Fruit fly (Drosophila melanogaster): ENCODE results near the gene rsh.
A peak's percentile ranks its signal among the peaks of the same experiment; 100 is the strongest.

The rsh gene

DNA sequence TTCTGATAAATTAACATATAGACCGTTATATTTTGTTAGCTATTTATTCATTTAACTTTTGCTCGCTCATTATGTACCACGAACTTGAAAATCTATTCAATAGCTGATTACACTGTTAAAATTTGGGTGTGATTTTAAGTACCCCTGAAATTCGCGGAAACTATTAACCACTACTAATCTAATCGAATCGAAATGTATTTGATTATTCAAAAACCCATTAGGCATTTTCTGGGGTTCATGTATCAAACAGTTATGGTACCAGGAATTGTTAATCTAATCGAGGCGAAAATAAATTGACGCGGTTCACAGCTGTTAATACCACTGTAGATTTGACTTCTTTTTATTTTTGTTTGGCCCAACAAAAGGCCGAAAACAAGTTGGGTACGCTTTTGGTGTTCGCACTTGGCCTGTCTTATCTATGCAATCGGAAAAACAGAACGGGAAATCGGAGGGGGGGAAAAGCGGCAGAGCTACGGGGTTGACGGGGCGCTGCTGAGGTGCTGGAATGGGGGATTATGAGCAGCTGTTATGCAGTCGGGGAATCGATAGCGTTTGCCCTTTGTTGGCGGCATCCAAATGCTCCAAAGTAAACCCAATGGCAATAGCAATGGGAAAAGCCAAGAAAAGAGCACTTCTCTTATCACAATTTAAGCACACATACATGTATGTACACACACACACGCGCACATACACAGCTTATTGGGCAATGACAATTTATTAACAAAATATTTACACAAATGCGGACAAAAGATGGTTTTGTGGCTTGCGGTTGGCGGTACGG, 99.8 kb downstream of the rsh start (continued):
- peak; percentile 36 for TF ChIP-seq CG10431 (GFP tag; optimal IDR thresholded peaks at IDR 0.05)
- TF ChIP-seq vvl (GFP tag; IDR thresholded peaks at IDR 0.05), result 0 out of 2 replicates have a peak, but pooled peaks have one; percentile 7
- TF ChIP-seq HHEX (GFP tag; optimal IDR thresholded peaks at IDR 0.05), result peak; percentile 9
- TF ChIP-seq CG10979 (tag; optimal IDR thresholded peaks at IDR 0.05), result peak; percentile 26
- peak; percentile 24 for TF ChIP-seq pros (GFP tag; optimal IDR thresholded peaks at IDR 0.05)
- 0 out of 2 replicates have a peak, but pooled peaks have one; percentile 4 for TF ChIP-seq HLH3B (GFP tag; IDR thresholded peaks at IDR 0.05)
- TF ChIP-seq Mes4 (GFP tag; optimal IDR thresholded peaks at IDR 0.05), result no peak
- peak; percentile 31 for TF ChIP-seq Rfx (GFP tag; IDR thresholded peaks at IDR 0.05)
- TF ChIP-seq cg (GFP tag; optimal IDR thresholded peaks at IDR 0.05), result peak; percentile 61
- TF ChIP-seq dm (GFP tag; optimal IDR thresholded peaks at IDR 0.05), result no peak
- no peak for TF ChIP-seq crp (GFP tag; optimal IDR thresholded peaks at IDR 0.05)
- no peak for TF ChIP-seq CG1529 (GFP tag; optimal IDR thresholded peaks at IDR 0.05)
- peak; percentile 26 for TF ChIP-seq CG2712 (tag; optimal IDR thresholded peaks at IDR 0.05)
- peak; percentile 81 for TF ChIP-seq grn (GFP tag; optimal IDR thresholded peaks at IDR 0.05)
- TF ChIP-seq CG14710 (tag; optimal IDR thresholded peaks at IDR 0.05), result no peak
- peak; percentile 52 for TF ChIP-seq CG2678 (tag; optimal IDR thresholded peaks at IDR 0.05)
- peak; percentile 20 for TF ChIP-seq CG12391 (tag; optimal IDR thresholded peaks at IDR 0.05)
- TF ChIP-seq CoRest (tag; optimal IDR thresholded peaks at IDR 0.05), result peak; percentile 53
- no peak for TF ChIP-seq ftz-f1 (GFP tag; optimal IDR thresholded peaks at IDR 0.05)
- peak; percentile 97 for TF ChIP-seq exex (tag; optimal IDR thresholded peaks at IDR 0.05)
- TF ChIP-seq CG18011 (GFP tag; optimal IDR thresholded peaks at IDR 0.05), result no peak
- peak; percentile 27 for TF ChIP-seq bcd (GFP tag; optimal IDR thresholded peaks at IDR 0.05)
- peak; percentile 25 for TF ChIP-seq CG4424 (GFP tag; optimal IDR thresholded peaks at IDR 0.05)
- peak; percentile 34 for TF ChIP-seq CG7556 (GFP tag; optimal IDR thresholded peaks at IDR 0.05)
- peak; percentile 15 for TF ChIP-seq Asciz (GFP tag; optimal IDR thresholded peaks at IDR 0.05)
- TF ChIP-seq CG30403 (GFP tag; optimal IDR thresholded peaks at IDR 0.05), result peak; percentile 29
- TF ChIP-seq Abd-B (GFP tag; optimal IDR thresholded peaks at IDR 0.05), result no peak
- TF ChIP-seq CG18262 (tag; optimal IDR thresholded peaks at IDR 0.05), result peak; percentile 50
- no peak for TF ChIP-seq sim (GFP tag; IDR thresholded peaks at IDR 0.05)
- TF ChIP-seq CG15479 (GFP tag; optimal IDR thresholded peaks at IDR 0.05), result no peak
- peak; percentile 36 for TF ChIP-seq GATAe (GFP tag; conservative IDR thresholded peaks at IDR 0.05)
- TF ChIP-seq CG2202 (tag; optimal IDR thresholded peaks at IDR 0.05), result peak; percentile 3
- peak; percentile 24; the same call in 1 of the 2 replicates for TF ChIP-seq slbo (GFP tag; IDR thresholded peaks at IDR 0.05)
- TF ChIP-seq fru (optimal IDR thresholded peaks at IDR 0.05), result no peak
- peak; percentile 23 for TF ChIP-seq unpg (GFP tag; optimal IDR thresholded peaks at IDR 0.05)
- peak; percentile 30 for TF ChIP-seq CG33557 (GFP tag; optimal IDR thresholded peaks at IDR 0.05)
- TF ChIP-seq wor (GFP tag; IDR thresholded peaks at IDR 0.05), result no peak
- peak; percentile 62 for TF ChIP-seq gem (tag; optimal IDR thresholded peaks at IDR 0.05)
- TF ChIP-seq wek (GFP tag; optimal IDR thresholded peaks at IDR 0.05), result peak; percentile 56
- no peak for TF ChIP-seq dan (GFP tag; IDR thresholded peaks at IDR 0.05)
- TF ChIP-seq CG34422 (GFP tag; IDR thresholded peaks at IDR 0.05), result peak; percentile 47; the same call in 1 of the 3 replicates
- no peak for TF ChIP-seq cato (GFP tag; optimal IDR thresholded peaks at IDR 0.05; ENCODE audit: borderline replicate concordance)
- TF ChIP-seq Hmr (GFP tag; optimal IDR thresholded peaks at IDR 0.05), result peak; percentile 14
- no peak for TF ChIP-seq CG4617 (GFP tag; optimal IDR thresholded peaks at IDR 0.05; ENCODE audit: borderline replicate concordance)
- TF ChIP-seq zfh2 (GFP tag; optimal IDR thresholded peaks at IDR 0.05), result peak; percentile 8
- TF ChIP-seq CG15601 (tag; optimal IDR thresholded peaks at IDR 0.05), result peak; percentile 34
- TF ChIP-seq CG14014 (GFP tag; IDR thresholded peaks at IDR 0.05), result peak; percentile 14; the same call in 1 of the 2 replicates
- TF ChIP-seq CG34376 (GFP tag; optimal IDR thresholded peaks at IDR 0.05), result peak; percentile 10
